Worm (Caenorhabditis elegans) whole organism, mixed stage, embryonic: ENCODE data around the gene ZK1307.9.

Experiments used
- bed-3 ChIP-seq: fragments of 200-800 bp; sonication (Bioruptor generic); optimal IDR thresholded peaks from 3 replicates; lab custom pipeline; 2018; ENCODE audit warnings: mild to moderate bottlenecking, missing genetic modification characterization, moderate library complexity, missing compliant biosample characterization
- blmp-1 ChIP-seq: fragments of 150-350 bp; optimal IDR thresholded peaks from 2 replicates; lab custom pipeline; 2014; ENCODE audit warnings: missing biosample characterization, missing genetic modification characterization
- ceh-39 ChIP-seq: fragments of 150-350 bp; optimal IDR thresholded peaks from 2 replicates; lab custom pipeline; 2014; ENCODE audit warnings: missing biosample characterization, missing genetic modification characterization
- ceh-43 ChIP-seq: fragments of 200-800 bp; sonication (Bioruptor generic); optimal IDR thresholded peaks from 2 replicates; lab custom pipeline; 2018; ENCODE audit warnings: mild to moderate bottlenecking, missing genetic modification characterization, moderate library complexity, missing compliant biosample characterization
- cnd-1 ChIP-seq: fragments of 200-800 bp; sonication (Bioruptor generic); optimal IDR thresholded peaks from 2 replicates; lab custom pipeline; 2018; ENCODE audit warnings: mild to moderate bottlenecking, missing genetic modification characterization, missing compliant biosample characterization
- drap-1 ChIP-seq: fragments of 200-800 bp; sonication (Bioruptor generic); optimal IDR thresholded peaks from 3 replicates; lab custom pipeline; 2018; ENCODE audit warnings: mild to moderate bottlenecking, missing genetic modification characterization, missing compliant biosample characterization
- elt-1 ChIP-seq: sonication (generic microtip); optimal IDR thresholded peaks from 2 replicates; lab custom pipeline; 2017; ENCODE audit warnings: missing genetic modification characterization, mild to moderate bottlenecking, missing compliant biosample characterization, antibody characterized with exemption, moderate library complexity, borderline replicate concordance; ENCODE audit not compliant: insufficient read depth
- flh-1 ChIP-seq: fragments of 200-800 bp; sonication (Bioruptor generic); optimal IDR thresholded peaks from 2 replicates; lab custom pipeline; 2018; ENCODE audit warnings: mild to moderate bottlenecking, missing genetic modification characterization, moderate library complexity, missing compliant biosample characterization
- ham-2 ChIP-seq: fragments of 200-800 bp; sonication (Bioruptor generic); optimal IDR thresholded peaks from 2 replicates; lab custom pipeline; 2018; ENCODE audit warnings: mild to moderate bottlenecking, missing genetic modification characterization, missing compliant biosample characterization
- hlh-1 ChIP-seq: fragments of 150-350 bp; optimal IDR thresholded peaks from 2 replicates; lab custom pipeline; 2014; ENCODE audit warnings: missing biosample characterization, missing genetic modification reagents, missing genetic modification characterization
- lin-13 ChIP-seq: fragments of 150-350 bp; optimal IDR thresholded peaks from 2 replicates; lab custom pipeline; 2014; ENCODE audit warnings: missing biosample characterization, missing genetic modification characterization
- lin-32 ChIP-seq: fragments of 200-800 bp; sonication (Bioruptor generic); optimal IDR thresholded peaks from 2 replicates; lab custom pipeline; 2018; ENCODE audit warnings: mild to moderate bottlenecking, missing genetic modification characterization, missing compliant biosample characterization
- lsy-2 ChIP-seq: fragments of 150-350 bp; optimal IDR thresholded peaks from 2 replicates; lab custom pipeline; 2014; ENCODE audit warnings: missing biosample characterization, missing genetic modification characterization
- mab-5 ChIP-seq: fragments of 150-350 bp; optimal IDR thresholded peaks from 2 replicates; lab custom pipeline; 2014; ENCODE audit warnings: missing biosample characterization, missing genetic modification characterization
- mep-1 ChIP-seq: fragments of 150-350 bp; optimal IDR thresholded peaks from 2 replicates; lab custom pipeline; 2017; ENCODE audit warnings: missing biosample characterization, missing genetic modification reagents, missing genetic modification characterization, inconsistent platforms
- mls-2 ChIP-seq: sonication (generic microtip); optimal IDR thresholded peaks from 2 replicates; lab custom pipeline; 2016; ENCODE audit warnings: mild to moderate bottlenecking, missing genetic modification characterization, moderate library complexity, missing compliant biosample characterization
- nhr-12 ChIP-seq: fragments of 150-350 bp; optimal IDR thresholded peaks from 2 replicates; lab custom pipeline; 2014; ENCODE audit warnings: missing biosample characterization, missing genetic modification characterization
- nhr-2 ChIP-seq: fragments of 150-350 bp; optimal IDR thresholded peaks from 2 replicates; lab custom pipeline; 2014; ENCODE audit warnings: missing biosample characterization, missing genetic modification characterization
- nhr-237 ChIP-seq: fragments of 150-350 bp; optimal IDR thresholded peaks from 2 replicates; lab custom pipeline; 2014; ENCODE audit warnings: missing biosample characterization, missing genetic modification characterization
- nhr-28 ChIP-seq: fragments of 150-350 bp; optimal IDR thresholded peaks from 2 replicates; lab custom pipeline; 2014; ENCODE audit warnings: missing biosample characterization, missing genetic modification characterization
- nhr-76 ChIP-seq: sonication (generic microtip); optimal IDR thresholded peaks from 2 replicates; lab custom pipeline; 2017; ENCODE audit warnings: missing biosample characterization, missing genetic modification characterization
- pha-4 ChIP-seq: fragments of 150-350 bp; optimal IDR thresholded peaks from 2 replicates; lab custom pipeline; 2018; ENCODE audit warnings: missing biosample characterization, missing genetic modification reagents, missing genetic modification characterization
- sem-2 ChIP-seq: fragments of 200-800 bp; sonication (Bioruptor generic); optimal IDR thresholded peaks from 2 replicates; lab custom pipeline; 2018; ENCODE audit warnings: mild to moderate bottlenecking, missing genetic modification characterization, missing compliant biosample characterization
- unc-120 ChIP-seq: sonication (generic microtip); optimal IDR thresholded peaks from 2 replicates; lab custom pipeline; 2017; ENCODE audit warnings: missing genetic modification characterization, missing compliant biosample characterization; ENCODE audit not compliant: poor library complexity, severe bottlenecking
- unc-39 ChIP-seq: fragments of 150-350 bp; optimal IDR thresholded peaks from 2 replicates; lab custom pipeline; 2014; ENCODE audit warnings: missing biosample characterization, missing genetic modification characterization
- unc-62 ChIP-seq: fragments of 150-350 bp; optimal IDR thresholded peaks from 2 replicates; lab custom pipeline; 2014; ENCODE audit warnings: missing biosample characterization, missing genetic modification reagents, missing genetic modification characterization
- zip-8 ChIP-seq: fragments of 150-350 bp; optimal IDR thresholded peaks from 2 replicates; lab custom pipeline; 2014; ENCODE audit warnings: missing biosample characterization, missing genetic modification characterization
- ztf-11 ChIP-seq: fragments of 150-350 bp; optimal IDR thresholded peaks from 2 replicates; lab custom pipeline; 2014; ENCODE audit warnings: missing biosample characterization, missing genetic modification characterization

ZK1307.9 gene

ce11 chrII:9617902-9618245 is 31.4 kb upstream of the ZK1307.9 start:
- TF ChIP-seq nhr-237 (tag; lab: Kevin White, UChicago) (no peak), hlh-1 (tag; lab: Kevin White, UChicago) (no peak), nhr-76 (tag; lab: Kevin White, UChicago) (no peak), lin-32 (GFP tag; lab: Kevin White, UChicago) (no peak), lsy-2 (tag; lab: Kevin White, UChicago) (no peak), drap-1 (no peak), lin-13 (no peak), mep-1 (tag; lab: Kevin White, UChicago) (no peak), blmp-1 (tag; lab: Kevin White, UChicago) (no peak), zip-8 (no peak), mls-2 (tag; lab: Kevin White, UChicago) (no peak), nhr-2 (no peak), flh-1 (GFP tag; lab: Kevin White, UChicago) (no peak), elt-1 (tag; lab: Kevin White, UChicago) (no peak), unc-120 (tag; lab: Kevin White, UChicago) (no peak), unc-39 (tag; lab: Kevin White, UChicago) (no peak), ztf-11 (tag; lab: Kevin White, UChicago) (no peak), nhr-28 (tag; lab: Kevin White, UChicago) (no peak), bed-3 (GFP tag; lab: Kevin White, UChicago) (no peak)

DNA sequence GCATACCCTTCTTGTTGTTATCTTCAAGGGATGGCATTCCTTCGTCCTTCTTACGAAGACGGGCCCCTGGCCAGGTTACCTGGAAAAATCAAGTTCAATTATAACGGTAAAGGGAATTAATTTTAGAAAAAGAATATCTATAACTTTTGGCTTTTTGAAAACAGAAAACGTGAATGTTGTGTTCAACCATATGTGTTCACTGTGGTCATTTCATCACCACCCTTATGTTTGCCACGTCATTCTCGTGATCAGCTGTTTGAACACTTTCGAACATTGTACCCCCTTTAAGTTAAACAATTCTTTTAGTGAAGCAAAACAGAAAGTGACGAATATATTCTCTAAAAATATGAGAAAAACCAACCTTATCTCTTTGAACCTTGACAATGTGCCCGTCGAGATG is 30.5 kb upstream of the ZK1307.9 start:
- TF ChIP-seq hlh-1 (tag; lab: Kevin White, UChicago), result no peak
- no peak for TF ChIP-seq drap-1
- TF ChIP-seq unc-120 (tag; lab: Kevin White, UChicago), result no peak
- TF ChIP-seq unc-39 (tag; lab: Kevin White, UChicago), result no peak
- no peak for TF ChIP-seq nhr-28 (tag; lab: Kevin White, UChicago)
- TF ChIP-seq cnd-1 (tag; lab: Kevin White, UChicago), result no peak
- TF ChIP-seq ceh-43, result no peak
- TF ChIP-seq sem-2, result no peak
- TF ChIP-seq mls-2 (tag; lab: Kevin White, UChicago), result no peak
- no peak for TF ChIP-seq mep-1 (tag; lab: Kevin White, UChicago)
- TF ChIP-seq pha-4 (tag; lab: Kevin White, UChicago), result no peak
- no peak for TF ChIP-seq unc-62 (GFP tag; lab: Kevin White, UChicago)
- no peak for TF ChIP-seq nhr-76 (tag; lab: Kevin White, UChicago)
- no peak for TF ChIP-seq lin-13
- TF ChIP-seq zip-8, result no peak
- TF ChIP-seq bed-3 (GFP tag; lab: Kevin White, UChicago), result no peak
- no peak for TF ChIP-seq nhr-2
- no peak for TF ChIP-seq lin-32 (GFP tag; lab: Kevin White, UChicago)
- no peak for TF ChIP-seq ztf-11 (tag; lab: Kevin White, UChicago)
- no peak for TF ChIP-seq elt-1 (tag; lab: Kevin White, UChicago)

ce11 chrII:9619402-9619862 is 29.9 kb upstream of the ZK1307.9 start:
- TF ChIP-seq flh-1 (GFP tag; lab: Kevin White, UChicago) (no peak), drap-1 (peak; percentile 42), nhr-12 (tag; lab: Kevin White, UChicago) (no peak), unc-120 (tag; lab: Kevin White, UChicago) (peak; percentile 63), bed-3 (GFP tag; lab: Kevin White, UChicago) (no peak), unc-62 (GFP tag; lab: Kevin White, UChicago) (peak; percentile 84), mab-5 (tag; lab: Kevin White, UChicago) (no peak), elt-1 (tag; lab: Kevin White, UChicago) (peak; percentile 85), hlh-1 (tag; lab: Kevin White, UChicago) (peak; percentile 70), ham-2 (GFP tag; lab: Kevin White, UChicago) (peak; percentile 63), lsy-2 (tag; lab: Kevin White, UChicago) (no peak), nhr-76 (tag; lab: Kevin White, UChicago) (no peak), sem-2 (no peak)

DNA sequence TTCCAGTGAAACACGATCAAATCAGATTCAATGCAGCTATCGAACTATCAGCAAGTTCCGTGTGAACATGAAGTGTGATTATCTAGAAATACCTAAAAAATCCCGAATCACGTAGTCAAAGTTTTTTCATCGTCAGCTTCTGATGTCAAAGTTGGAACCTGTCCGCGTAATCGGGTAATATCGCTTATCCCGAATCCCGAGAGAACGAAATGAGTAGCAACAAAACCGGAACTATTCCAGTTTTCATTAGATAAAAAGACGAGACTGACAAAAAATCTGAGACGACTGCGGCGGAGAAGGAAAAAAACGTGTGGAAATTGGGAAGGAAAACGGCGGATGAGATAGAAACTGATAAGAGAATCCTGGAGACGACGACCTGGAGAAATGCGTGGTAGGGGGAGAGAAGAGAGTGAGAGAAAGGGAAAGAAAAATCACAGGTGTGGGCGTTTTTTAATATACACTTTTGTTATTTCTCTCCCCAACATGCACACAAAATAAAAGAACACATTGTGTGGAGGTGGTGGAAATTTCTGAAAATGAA is 29.2 kb upstream of the ZK1307.9 start:
- TF ChIP-seq elt-1 (tag; lab: Kevin White, UChicago) (peak; percentile 26), flh-1 (GFP tag; lab: Kevin White, UChicago) (no peak)

- TF ChIP-seq ceh-39 (tag; lab: Kevin White, UChicago) (no peak), pha-4 (tag; lab: Kevin White, UChicago) (no peak), nhr-12 (tag; lab: Kevin White, UChicago) (no peak), unc-62 (GFP tag; lab: Kevin White, UChicago) (peak; percentile 60), nhr-28 (tag; lab: Kevin White, UChicago) (no peak)
These were observed 28.7 kb upstream of the ZK1307.9 start for ce11 chrII:9620616-9621015.
